Fruit fly (Drosophila melanogaster) whole organism, embryonic: ENCODE results near the gene NELF-B.

Experiments used
- C15 ChIP-seq: fragments of 200-800 bp; sonication (Bioruptor generic); IDR thresholded peaks from 3 replicates; pipeline ENCODE4 v1.3.6; 2022; ENCODE audit warnings: missing biosample characterization, missing genetic modification characterization
- CG1024 ChIP-seq: fragments of 200-800 bp; sonication (Bioruptor generic); IDR thresholded peaks from 2 replicates; pipeline ENCODE4 v1.3.6; 2022; ENCODE audit warnings: missing biosample characterization, missing genetic modification characterization
- CG10462 ChIP-seq: fragments of 200-800 bp; sonication (Bioruptor generic); optimal IDR thresholded peaks from 2 replicates; lab custom pipeline; 2016; ENCODE audit warnings: missing biosample characterization, missing genetic modification characterization
- CG12236 ChIP-seq: fragments of 200-800 bp; sonication (Bioruptor generic); optimal IDR thresholded peaks from 2 replicates; lab custom pipeline; 2016; ENCODE audit warnings: missing biosample characterization, missing genetic modification characterization
- CG12942 ChIP-seq: fragments of 200-800 bp; sonication (Bioruptor generic); optimal IDR thresholded peaks from 3 replicates; lab custom pipeline; 2016; ENCODE audit warnings: missing biosample characterization, missing genetic modification characterization
- CG14667 ChIP-seq: fragments of 200-800 bp; sonication (Bioruptor generic); IDR thresholded peaks from 2 replicates; pipeline ENCODE4 v1.3.6; 2022; ENCODE audit warnings: missing biosample characterization, missing genetic modification characterization
- CG15514 ChIP-seq: fragments of 200-800 bp; sonication (Bioruptor generic); optimal IDR thresholded peaks from 3 replicates; lab custom pipeline; 2017; ENCODE audit warnings: missing biosample characterization, missing genetic modification characterization, mild to moderate bottlenecking, moderate library complexity, missing genetic modification reagents
- CG2116 ChIP-seq: fragments of 200-800 bp; sonication (Bioruptor generic); optimal IDR thresholded peaks from 3 replicates; lab custom pipeline; 2018; ENCODE audit warnings: missing biosample characterization, mild to moderate bottlenecking, missing genetic modification characterization
- CG2712 ChIP-seq: fragments of 200-800 bp; optimal IDR thresholded peaks from 3 replicates; lab custom pipeline; 2019; ENCODE audit warnings: missing biosample characterization, mild to moderate bottlenecking, missing genetic modification characterization, moderate library complexity
- CG43689 ChIP-seq: fragments of 200-800 bp; sonication (Bioruptor generic); IDR thresholded peaks from 2 replicates; pipeline ENCODE4 v1.3.6; 2022; ENCODE audit warnings: missing biosample characterization, missing genetic modification characterization
- CG5180 ChIP-seq: fragments of 200-800 bp; sonication (Bioruptor generic); optimal IDR thresholded peaks from 3 replicates; lab custom pipeline; 2017; ENCODE audit warnings: missing biosample characterization, missing genetic modification characterization, mild to moderate bottlenecking, moderate library complexity, missing genetic modification reagents
- CG6254 ChIP-seq: fragments of 200-800 bp; sonication (Bioruptor generic); optimal IDR thresholded peaks from 3 replicates; lab custom pipeline; 2017; ENCODE audit warnings: mild to moderate bottlenecking, missing biosample characterization, missing genetic modification reagents, missing genetic modification characterization
- CG6654 ChIP-seq: fragments of 200-800 bp; sonication (Bioruptor generic); optimal IDR thresholded peaks from 2 replicates; lab custom pipeline; 2017; ENCODE audit warnings: missing biosample characterization, mild to moderate bottlenecking, missing genetic modification characterization
- CG6854 ChIP-seq: fragments of 200-800 bp; sonication (Bioruptor generic); optimal IDR thresholded peaks from 3 replicates; lab custom pipeline; 2017; ENCODE audit warnings: missing biosample characterization, mild to moderate bottlenecking, missing genetic modification characterization
- CG7745 ChIP-seq: fragments of 200-800 bp; sonication (Bioruptor generic); optimal IDR thresholded peaks from 2 replicates; lab custom pipeline; 2018; ENCODE audit warnings: missing biosample characterization, mild to moderate bottlenecking, missing genetic modification characterization, moderate library complexity
- CG9609 ChIP-seq: fragments of 200-800 bp; sonication (Bioruptor generic); optimal IDR thresholded peaks from 3 replicates; lab custom pipeline; 2016; ENCODE audit warnings: missing biosample characterization, missing genetic modification characterization
- CG9727 ChIP-seq: fragments of 200-800 bp; sonication (Bioruptor generic); optimal IDR thresholded peaks from 3 replicates; lab custom pipeline; 2017; ENCODE audit warnings: missing biosample characterization, mild to moderate bottlenecking, missing genetic modification characterization
- CG9797 ChIP-seq: fragments of 200-800 bp; sonication (Bioruptor generic); optimal IDR thresholded peaks from 3 replicates; lab custom pipeline; 2018; ENCODE audit warnings: missing biosample characterization, mild to moderate bottlenecking, missing genetic modification characterization
- Dip3 ChIP-seq: fragments of 200-800 bp; sonication (Bioruptor generic); optimal IDR thresholded peaks from 3 replicates; lab custom pipeline; 2016; ENCODE audit warnings: missing biosample characterization, missing genetic modification characterization
- Hand ChIP-seq: fragments of 200-800 bp; sonication (Bioruptor generic); optimal IDR thresholded peaks from 2 replicates; lab custom pipeline; 2017; ENCODE audit warnings: mild to moderate bottlenecking, missing biosample characterization, missing genetic modification reagents, missing genetic modification characterization
- Hr3 ChIP-seq: fragments of 200-800 bp; sonication (Bioruptor generic); optimal IDR thresholded peaks from 3 replicates; lab custom pipeline; 2016; ENCODE audit warnings: missing biosample characterization, missing genetic modification characterization
- Kr ChIP-seq: fragments of 200-800 bp; sonication (Bioruptor generic); optimal IDR thresholded peaks from 2 replicates; lab custom pipeline; 2017; ENCODE audit warnings: missing biosample characterization, mild to moderate bottlenecking, missing genetic modification characterization
- Nf-YC ChIP-seq: fragments of 200-800 bp; optimal IDR thresholded peaks from 3 replicates; lab custom pipeline; 2019; ENCODE audit warnings: missing biosample characterization, mild to moderate bottlenecking, missing genetic modification characterization, moderate library complexity
- Opbp ChIP-seq: fragments of 200-800 bp; sonication (Bioruptor generic); IDR thresholded peaks from 3 replicates; pipeline ENCODE4 v1.3.6; 2022; ENCODE audit warnings: missing biosample characterization, missing genetic modification characterization; ENCODE audit not compliant: partially characterized antibody
- Rx ChIP-seq: fragments of 200-800 bp; sonication (Bioruptor generic); IDR thresholded peaks from 2 replicates; pipeline ENCODE4 v1.3.6; 2022; ENCODE audit warnings: missing biosample characterization, missing genetic modification characterization
- Scr ChIP-seq: fragments of 200-800 bp; sonication (Bioruptor generic); IDR thresholded peaks from 2 replicates; pipeline ENCODE4 v1.3.6; 2022; ENCODE audit warnings: missing biosample characterization, missing genetic modification characterization; ENCODE audit not compliant: partially characterized antibody
- Sox100B ChIP-seq: fragments of 200-800 bp; sonication (Bioruptor generic); optimal IDR thresholded peaks from 3 replicates; lab custom pipeline; 2018; ENCODE audit warnings: missing biosample characterization, mild to moderate bottlenecking, missing genetic modification characterization
- Sox102F ChIP-seq: fragments of 200-800 bp; sonication (Bioruptor generic); optimal IDR thresholded peaks from 2 replicates; lab custom pipeline; 2018; ENCODE audit warnings: missing biosample characterization, mild to moderate bottlenecking, missing genetic modification characterization, moderate library complexity
- Taf1 ChIP-seq: fragments of 200-800 bp; sonication (Bioruptor generic); IDR thresholded peaks from 2 replicates; pipeline ENCODE4 v1.3.6; 2022; ENCODE audit warnings: missing biosample characterization, missing genetic modification characterization
- ac ChIP-seq: fragments of 200-800 bp; sonication (Bioruptor generic); optimal IDR thresholded peaks from 3 replicates; lab custom pipeline; 2017; ENCODE audit warnings: missing biosample characterization, mild to moderate bottlenecking, missing genetic modification characterization
- caup ChIP-seq: fragments of 200-800 bp; sonication (Bioruptor generic); optimal IDR thresholded peaks from 3 replicates; lab custom pipeline; 2017; ENCODE audit warnings: missing biosample characterization, mild to moderate bottlenecking, missing genetic modification characterization, moderate library complexity; ENCODE audit not compliant: severe bottlenecking
- emc ChIP-seq: fragments of 200-800 bp; sonication (Bioruptor generic); optimal IDR thresholded peaks from 2 replicates; lab custom pipeline; 2016; ENCODE audit warnings: missing biosample characterization, missing genetic modification characterization
- grau ChIP-seq: fragments of 200-800 bp; optimal IDR thresholded peaks from 3 replicates; lab custom pipeline; 2019; ENCODE audit warnings: missing biosample characterization, mild to moderate bottlenecking, missing genetic modification characterization, moderate library complexity
- h ChIP-seq: fragments of >200 bp; optimal IDR thresholded peaks from 2 replicates; lab custom pipeline; 2017
- her ChIP-seq: fragments of 200-800 bp; sonication (Bioruptor generic); optimal IDR thresholded peaks from 2 replicates; lab custom pipeline; 2016; ENCODE audit warnings: missing biosample characterization, missing genetic modification characterization
- hth ChIP-seq: fragments of >200 bp; optimal IDR thresholded peaks from 2 replicates; lab custom pipeline; 2017; ENCODE audit warnings: inconsistent platforms
- ken ChIP-seq: fragments of 200-800 bp; sonication (Bioruptor generic); IDR thresholded peaks from 3 replicates; pipeline ENCODE4 v1.3.6; 2022; ENCODE audit warnings: missing biosample characterization, missing genetic modification characterization
- lilli ChIP-seq: fragments of 200-800 bp; sonication (Bioruptor generic); optimal IDR thresholded peaks from 3 replicates; lab custom pipeline; 2016; ENCODE audit warnings: missing biosample characterization, missing genetic modification characterization
- nmo ChIP-seq: fragments of 200-800 bp; sonication (Bioruptor generic); optimal IDR thresholded peaks from 2 replicates; lab custom pipeline; 2018; ENCODE audit warnings: missing biosample characterization, mild to moderate bottlenecking, missing genetic modification characterization, moderate library complexity
- org-1 ChIP-seq: fragments of 200-800 bp; sonication (Bioruptor generic); optimal IDR thresholded peaks from 2 replicates; lab custom pipeline; 2017; ENCODE audit warnings: missing biosample characterization, missing genetic modification characterization
- pros ChIP-seq: fragments of 200-800 bp; sonication (Bioruptor generic); optimal IDR thresholded peaks from 3 replicates; lab custom pipeline; 2019; ENCODE audit warnings: missing biosample characterization, mild to moderate bottlenecking, missing genetic modification characterization, moderate library complexity
- psq ChIP-seq: fragments of 200-800 bp; sonication (Bioruptor generic); optimal IDR thresholded peaks from 2 replicates; lab custom pipeline; 2017; ENCODE audit warnings: missing biosample characterization, missing genetic modification characterization
- pum ChIP-seq: fragments of 200-800 bp; sonication (Bioruptor generic); optimal IDR thresholded peaks from 2 replicates; lab custom pipeline; 2016; ENCODE audit warnings: missing biosample characterization, missing genetic modification characterization
- salm ChIP-seq: fragments of 200-800 bp; sonication (Bioruptor generic); optimal IDR thresholded peaks from 2 replicates; lab custom pipeline; 2018; ENCODE audit warnings: missing biosample characterization, mild to moderate bottlenecking, missing genetic modification characterization
- sob ChIP-seq: fragments of 200-800 bp; sonication (Bioruptor generic); IDR thresholded peaks from 2 replicates; pipeline ENCODE4 v1.3.6; 2022; ENCODE audit warnings: missing biosample characterization, missing genetic modification characterization
- sr ChIP-seq: fragments of 200-800 bp; sonication (Bioruptor generic); IDR thresholded peaks from 3 replicates; pipeline ENCODE4 v1.3.6; 2022; ENCODE audit warnings: missing biosample characterization, missing genetic modification characterization
- sug ChIP-seq: fragments of 200-800 bp; optimal IDR thresholded peaks from 2 replicates; lab custom pipeline; 2019; ENCODE audit warnings: missing biosample characterization, mild to moderate bottlenecking, missing genetic modification characterization, moderate library complexity
- wor ChIP-seq: fragments of 200-800 bp; sonication (Bioruptor generic); IDR thresholded peaks from 2 replicates; pipeline ENCODE4 v1.3.6; 2022; ENCODE audit warnings: missing biosample characterization, missing genetic modification characterization
- z ChIP-seq: fragments of 200-800 bp; sonication (Bioruptor generic); IDR thresholded peaks from 3 replicates; pipeline ENCODE4 v1.3.6; 2022; ENCODE audit warnings: missing biosample characterization, missing genetic modification characterization
- zen ChIP-seq: fragments of 200-800 bp; sonication (Bioruptor generic); optimal IDR thresholded peaks from 3 replicates; lab custom pipeline; 2018; ENCODE audit warnings: missing biosample characterization, mild to moderate bottlenecking, missing genetic modification characterization, moderate library complexity

The NELF-B gene

dm6 chrX:7728251-7729164 lies at the start of gene NELF-B, which contains the start of gene CG12155 (continued):
- TF ChIP-seq CG9609 (GFP tag; lab: Kevin White, UChicago): peak; percentile 23
- TF ChIP-seq h: no peak
- no peak for TF ChIP-seq sr (GFP tag; lab: Robert Waterston, UW)
- no peak for TF ChIP-seq ken (GFP tag; lab: Robert Waterston, UW)
- no peak for TF ChIP-seq CG43689
- no peak for TF ChIP-seq org-1 (GFP tag; lab: Kevin White, UChicago)
- TF ChIP-seq CG7745 (tag; lab: Kevin White, UChicago): no peak
- TF ChIP-seq CG6854 (GFP tag; lab: Kevin White, UChicago): no peak
- peak; percentile 98 for TF ChIP-seq CG2116 (GFP tag; lab: Kevin White, UChicago)
- TF ChIP-seq CG15514 (GFP tag; lab: Kevin White, UChicago): no peak
- no peak for TF ChIP-seq Rx
- no peak for TF ChIP-seq Sox102F (GFP tag; lab: Kevin White, UChicago)
- TF ChIP-seq CG5180: no peak
- TF ChIP-seq emc: no peak
- TF ChIP-seq psq (GFP tag; lab: Kevin White, UChicago): no peak
- no peak for TF ChIP-seq ac (GFP tag; lab: Kevin White, UChicago)
- TF ChIP-seq Opbp (GFP tag; lab: Robert Waterston, UW): peak; percentile 51; the same call in 2 of the 3 replicates
- TF ChIP-seq CG10462 (GFP tag; lab: Kevin White, UChicago): peak; percentile 10
- TF ChIP-seq CG9797 (GFP tag; lab: Kevin White, UChicago): peak; percentile 10
- no peak for TF ChIP-seq sob (GFP tag; lab: Robert Waterston, UW)
- peak; percentile 27 for TF ChIP-seq zen
- TF ChIP-seq CG14667 (GFP tag; lab: Robert Waterston, UW): no peak
- no peak for TF ChIP-seq z (GFP tag; lab: Robert Waterston, UW)
- TF ChIP-seq hth (lab: Kevin White, UChicago): no peak
- peak; percentile 67 for TF ChIP-seq CG2712 (tag; lab: Kevin White, UChicago)
- peak; percentile 66 for TF ChIP-seq sug (tag; lab: Kevin White, UChicago)
- no peak for TF ChIP-seq CG1024 (GFP tag; lab: Robert Waterston, UW)
- TF ChIP-seq Nf-YC: peak; percentile 61
- no peak for TF ChIP-seq pros (GFP tag; lab: Kevin White, UChicago)
- peak; percentile 71 for TF ChIP-seq Hr3
- no peak for TF ChIP-seq CG6254
- TF ChIP-seq lilli (GFP tag; lab: Kevin White, UChicago): peak; percentile 65
- TF ChIP-seq CG12236 (GFP tag; lab: Kevin White, UChicago): no peak
- peak; percentile 32 for TF ChIP-seq CG12942 (GFP tag; lab: Kevin White, UChicago)
- peak; percentile 30 for TF ChIP-seq Dip3
- peak; percentile 65 for TF ChIP-seq grau (tag; lab: Kevin White, UChicago)
- no peak for TF ChIP-seq Taf1 (GFP tag; lab: Robert Waterston, UW)
- TF ChIP-seq wor: no peak
- TF ChIP-seq CG6654 (GFP tag; lab: Kevin White, UChicago): no peak
- TF ChIP-seq Kr (GFP tag; lab: Kevin White, UChicago): no peak
- no peak for TF ChIP-seq Sox100B (GFP tag; lab: Kevin White, UChicago)
- no peak for TF ChIP-seq Hand
- TF ChIP-seq Scr (GFP tag; lab: Robert Waterston, UW): peak; percentile 72
- TF ChIP-seq her: no peak
- TF ChIP-seq nmo (GFP tag; lab: Kevin White, UChicago): peak; percentile 66
- TF ChIP-seq pum (GFP tag; lab: Kevin White, UChicago): no peak
- no peak for TF ChIP-seq caup (GFP tag; lab: Kevin White, UChicago)
- no peak for TF ChIP-seq salm (tag; lab: Kevin White, UChicago)
- TF ChIP-seq CG9727 (GFP tag; lab: Kevin White, UChicago): peak; percentile 70
- TF ChIP-seq C15: no peak
